Fruit fly (Drosophila melanogaster) S2 (cell line): Measurements from ENCODE around the gene CG43400.

Source experiments
- CG8478 ChIP-seq: fragments of >200 bp; optimal IDR thresholded peaks from 2 replicates; lab custom pipeline; 2018
- CTCF ChIP-seq, 2 experiments: fragments of >200 bp; optimal IDR thresholded peaks; 2 replicates each; lab custom pipeline; 2018

Gene CG43400

dm6 chr2L:8490439-8490838, at the start of gene CG43400:
TSS of gene CG43400 (plus strand) at chr2L:8490739.
- TF ChIP-seq CG8478 (no peak), CTCF (optimal IDR thresholded peaks at IDR 0.05; lab: Kevin White, UChicago) (no peak)

dm6 chr2L:8442147-8442546, 48.4 kb upstream of the CG43400 start, which contains the start of gene CG31897:
TSS of gene CG31897 (plus strand) at chr2L:8442447.
- no peak for TF ChIP-seq CG8478
- no peak for TF ChIP-seq CTCF (optimal IDR thresholded peaks at IDR 0.05; lab: Kevin White, UChicago)

dm6 chr2L:8449358-8449757, 41.2 kb upstream of the CG43400 start, which contains the start of gene Aasdh:
TSS of gene Aasdh (minus strand) at chr2L:8449576.
- TF ChIP-seq CTCF (optimal IDR thresholded peaks at IDR 0.05; lab: Kevin White, UChicago) (no peak), CG8478 (no peak)

- TF ChIP-seq CTCF (optimal IDR thresholded peaks at IDR 0.05; lab: Kevin White, UChicago) (no peak), CG8478 (no peak)
Observed at dm6 chr2L:8451497-8451896, 39.0 kb upstream of the CG43400 start.

dm6 chr2L:8461782-8462453, 28.6 kb upstream of the CG43400 start:
- TF ChIP-seq CG8478 (no peak), CTCF (optimal IDR thresholded peaks at IDR 0.05; lab: Kevin White, UChicago) (no peak)

- TF ChIP-seq CG8478, result no peak
- TF ChIP-seq CTCF (optimal IDR thresholded peaks at IDR 0.05; lab: Kevin White, UChicago), result no peak
Observed at dm6 chr2L:8463144-8464106, 27.1 kb upstream of the CG43400 start, which contains the start of gene Agpat2. TSS of gene Agpat2 (minus strand) at chr2L:8463994.

dm6 chr2L:8464107-8464582, 26.4 kb upstream of the CG43400 start, which contains the start of gene prg:
TSS of gene prg (plus strand) at chr2L:8464488.
- TF ChIP-seq CG8478, result no peak
- no peak for TF ChIP-seq CTCF (optimal IDR thresholded peaks at IDR 0.05; lab: Kevin White, UChicago)

- no peak for TF ChIP-seq CG8478
- TF ChIP-seq CTCF (optimal IDR thresholded peaks at IDR 0.05; lab: Kevin White, UChicago), result no peak
Observed at dm6 chr2L:8466643-8467042, 23.9 kb upstream of the CG43400 start, which contains the start of gene dachs. TSS of gene dachs (plus strand) at chr2L:8466817.

dm6 chr2L:8468929-8469681, 21.4 kb upstream of the CG43400 start:
- TF ChIP-seq CG8478 (no peak), CTCF (optimal IDR thresholded peaks at IDR 0.05; lab: Kevin White, UChicago) (no peak)

dm6 chr2L:8471667-8472066, 18.9 kb upstream of the CG43400 start:
- no peak for TF ChIP-seq CTCF (optimal IDR thresholded peaks at IDR 0.05; lab: Kevin White, UChicago)
- TF ChIP-seq CG8478, result no peak

- TF ChIP-seq CTCF (optimal IDR thresholded peaks at IDR 0.05; lab: Kevin White, UChicago) (no peak), CG8478 (no peak)
Observed at dm6 chr2L:8473448-8473847, 17.1 kb upstream of the CG43400 start.

- no peak for TF ChIP-seq CTCF (optimal IDR thresholded peaks at IDR 0.05; lab: Kevin White, UChicago)
- no peak for TF ChIP-seq CG8478
Observed at dm6 chr2L:8477049-8477448, 13.5 kb upstream of the CG43400 start, which contains the start of gene CheA29a. TSS of gene CheA29a (plus strand) at chr2L:8477349.

dm6 chr2L:8477971-8478370, 12.6 kb upstream of the CG43400 start:
- TF ChIP-seq CTCF (optimal IDR thresholded peaks at IDR 0.05; lab: Kevin White, UChicago) (peak in 1 of 2 experiments; percentile 64), CG8478 (no peak)

dm6 chr2L:8478379-8478778, 12.2 kb upstream of the CG43400 start:
- no peak for TF ChIP-seq CTCF (optimal IDR thresholded peaks at IDR 0.05; lab: Kevin White, UChicago)
- TF ChIP-seq CG8478, result no peak
